Worm (Caenorhabditis elegans) whole organism, early embryonic: ENCODE measurements around the gene nhx-5.

ENCODE experiments used
- F13C5.2 ChIP-seq: sonication (generic microtip); optimal IDR thresholded peaks from 2 replicates; lab custom pipeline; 2017; ENCODE audit warnings: mild to moderate bottlenecking, missing genetic modification characterization, inconsistent platforms, missing compliant biosample characterization
- ceh-13 ChIP-seq: fragments of 200-800 bp; sonication (Bioruptor generic); optimal IDR thresholded peaks from 2 replicates; lab custom pipeline; 2018; ENCODE audit warnings: mild to moderate bottlenecking, missing genetic modification characterization, missing compliant biosample characterization
- hnd-1 ChIP-seq: sonication (generic microtip); optimal IDR thresholded peaks from 2 replicates; lab custom pipeline; 2016; ENCODE audit warnings: missing genetic modification characterization, missing compliant biosample characterization
- scrt-1 ChIP-seq: fragments of 200-800 bp; sonication (Bioruptor generic); IDR thresholded peaks from 2 replicates; pipeline ENCODE4 v1.3.6; 2022; ENCODE audit warnings: missing genetic modification characterization, missing compliant biosample characterization
- tra-4 ChIP-seq: sonication (generic microtip); optimal IDR thresholded peaks from 2 replicates; lab custom pipeline; 2017; ENCODE audit warnings: missing genetic modification characterization, missing compliant biosample characterization

DNA sequence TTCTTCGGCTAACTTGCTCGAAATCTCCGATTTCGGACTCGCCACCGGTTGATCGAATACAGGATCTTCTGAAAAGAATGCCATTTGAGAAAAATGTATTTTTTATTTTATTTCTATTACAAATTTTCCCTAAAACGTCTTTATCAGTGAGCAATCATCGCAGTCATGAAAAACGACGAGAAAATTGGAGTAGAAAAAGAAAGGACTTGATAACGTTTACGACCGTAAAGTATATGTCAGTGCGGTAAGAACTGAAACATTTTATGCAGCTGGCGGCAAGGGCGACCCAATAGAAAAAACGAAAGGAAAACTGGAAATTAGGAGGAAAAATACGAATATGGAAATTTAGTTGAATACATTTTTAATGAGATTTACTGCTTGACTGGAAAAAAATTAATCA, 41.1 kb downstream of the nhx-5 start:
- TF ChIP-seq F13C5.2 (tag; lab: Kevin White, UChicago) (no peak), ceh-13 (no peak), hnd-1 (tag; lab: Kevin White, UChicago) (no peak), scrt-1 (GFP tag; lab: Robert Waterston, UW) (no peak), tra-4 (no peak)
